Fruit fly (Drosophila melanogaster) whole organism, embryonic: Measurements from ENCODE around the gene Crz.

Experiments used
- Bgb ChIP-seq: fragments of 200-800 bp; sonication (Bioruptor generic); IDR thresholded peaks from 2 replicates; pipeline ENCODE4 v1.3.6; 2022; ENCODE audit warnings: missing biosample characterization, missing genetic modification characterization; ENCODE audit not compliant: partially characterized antibody
- CG10462 ChIP-seq: fragments of 200-800 bp; sonication (Bioruptor generic); optimal IDR thresholded peaks from 2 replicates; lab custom pipeline; 2016; ENCODE audit warnings: missing biosample characterization, missing genetic modification characterization
- CG10959 ChIP-seq: fragments of 200-800 bp; sonication (Bioruptor generic); IDR thresholded peaks from 2 replicates; pipeline ENCODE4 v1.3.6; 2022; ENCODE audit warnings: missing biosample characterization, missing genetic modification characterization
- CG12299 ChIP-seq: fragments of 200-800 bp; sonication (Bioruptor generic); optimal IDR thresholded peaks from 2 replicates; lab custom pipeline; 2018; ENCODE audit warnings: missing biosample characterization, mild to moderate bottlenecking, missing genetic modification characterization
- CG12744 ChIP-seq: fragments of 200-800 bp; sonication (Bioruptor generic); optimal IDR thresholded peaks from 2 replicates; lab custom pipeline; 2016; ENCODE audit warnings: missing biosample characterization, missing genetic modification characterization
- CG12769 ChIP-seq: fragments of 200-800 bp; sonication (Bioruptor generic); optimal IDR thresholded peaks from 2 replicates; lab custom pipeline; 2019; ENCODE audit warnings: missing biosample characterization, mild to moderate bottlenecking, missing genetic modification characterization, moderate library complexity
- CG13123 ChIP-seq: fragments of 200-800 bp; sonication (Bioruptor generic); optimal IDR thresholded peaks from 2 replicates; lab custom pipeline; 2016; ENCODE audit warnings: missing biosample characterization, missing genetic modification characterization
- CG15479 ChIP-seq: fragments of 200-800 bp; sonication (Bioruptor generic); optimal IDR thresholded peaks from 3 replicates; lab custom pipeline; 2019; ENCODE audit warnings: missing biosample characterization, mild to moderate bottlenecking, missing genetic modification characterization, moderate library complexity
- CG1602 ChIP-seq: fragments of 200-800 bp; sonication (Bioruptor generic); optimal IDR thresholded peaks from 3 replicates; lab custom pipeline; 2016; ENCODE audit warnings: missing biosample characterization, missing genetic modification characterization
- CG16779 ChIP-seq: fragments of 200-800 bp; sonication (Bioruptor generic); IDR thresholded peaks from 2 replicates; pipeline ENCODE4 v1.3.6; 2022; ENCODE audit warnings: missing biosample characterization, missing genetic modification characterization
- CG17359 ChIP-seq: fragments of 200-800 bp; sonication (Bioruptor generic); optimal IDR thresholded peaks from 3 replicates; lab custom pipeline; 2018; ENCODE audit warnings: missing biosample characterization, mild to moderate bottlenecking, missing genetic modification characterization, moderate library complexity
- CG18619 ChIP-seq: fragments of 200-800 bp; sonication (Bioruptor generic); optimal IDR thresholded peaks from 3 replicates; lab custom pipeline; 2017; ENCODE audit warnings: missing biosample characterization, mild to moderate bottlenecking, missing genetic modification characterization
- CG2875 ChIP-seq: fragments of 200-800 bp; sonication (Bioruptor generic); optimal IDR thresholded peaks from 2 replicates; lab custom pipeline; 2017; ENCODE audit warnings: missing biosample characterization, mild to moderate bottlenecking, missing genetic modification characterization, missing genetic modification reagents
- CG34224 ChIP-seq: fragments of 200-800 bp; sonication (Bioruptor generic); IDR thresholded peaks from 3 replicates; pipeline ENCODE4 v1.3.6; 2022; ENCODE audit warnings: missing biosample characterization, missing genetic modification characterization; ENCODE audit not compliant: partially characterized antibody
- CG4328 ChIP-seq: fragments of 200-800 bp; sonication (Bioruptor generic); optimal IDR thresholded peaks from 3 replicates; lab custom pipeline; 2017; ENCODE audit warnings: missing biosample characterization, missing genetic modification reagents, missing genetic modification characterization
- CG4404 ChIP-seq: fragments of 200-800 bp; sonication (Bioruptor generic); IDR thresholded peaks from 2 replicates; pipeline ENCODE4 v1.3.6; 2022; ENCODE audit warnings: missing biosample characterization, missing genetic modification characterization
- CG4424 ChIP-seq: fragments of 200-800 bp; sonication (Bioruptor generic); optimal IDR thresholded peaks from 3 replicates; lab custom pipeline; 2016; ENCODE audit warnings: missing biosample characterization, missing genetic modification characterization
- CG8924 ChIP-seq: fragments of 200-800 bp; optimal IDR thresholded peaks from 3 replicates; lab custom pipeline; 2019; ENCODE audit warnings: missing biosample characterization, mild to moderate bottlenecking, missing genetic modification characterization, moderate library complexity
- CG9215 ChIP-seq: fragments of 200-800 bp; sonication (Bioruptor generic); IDR thresholded peaks from 2 replicates; pipeline ENCODE4 v1.3.6; 2022; ENCODE audit warnings: missing biosample characterization, missing genetic modification characterization
- CG9609 ChIP-seq: fragments of 200-800 bp; sonication (Bioruptor generic); optimal IDR thresholded peaks from 3 replicates; lab custom pipeline; 2016; ENCODE audit warnings: missing biosample characterization, missing genetic modification characterization
- CG9932 ChIP-seq: fragments of 200-800 bp; sonication (Bioruptor generic); IDR thresholded peaks from 2 replicates; pipeline ENCODE4 v1.3.6; 2022; ENCODE audit warnings: missing biosample characterization, missing genetic modification characterization
- Chrac-16 ChIP-seq: fragments of 200-800 bp; sonication (Bioruptor generic); optimal IDR thresholded peaks from 3 replicates; lab custom pipeline; 2016; ENCODE audit warnings: missing biosample characterization, missing genetic modification characterization
- CkIIα-i1 ChIP-seq: fragments of 200-800 bp; sonication (Bioruptor generic); IDR thresholded peaks from 2 replicates; pipeline ENCODE4 v1.3.6; 2022; ENCODE audit warnings: missing biosample characterization, missing genetic modification characterization
- CrebB ChIP-seq: fragments of 200-800 bp; sonication (Bioruptor generic); optimal IDR thresholded peaks from 3 replicates; lab custom pipeline; 2018; ENCODE audit warnings: missing biosample characterization, mild to moderate bottlenecking, missing genetic modification characterization
- D19B ChIP-seq: fragments of 200-800 bp; sonication (Bioruptor generic); optimal IDR thresholded peaks from 2 replicates; lab custom pipeline; 2017; ENCODE audit warnings: missing biosample characterization, mild to moderate bottlenecking, missing genetic modification characterization
- Dad ChIP-seq: fragments of 200-800 bp; sonication (Bioruptor generic); optimal IDR thresholded peaks from 3 replicates; lab custom pipeline; 2016; ENCODE audit warnings: missing biosample characterization, missing genetic modification characterization
- Deaf1 ChIP-seq: fragments of 200-800 bp; optimal IDR thresholded peaks from 3 replicates; lab custom pipeline; 2019; ENCODE audit warnings: missing biosample characterization, mild to moderate bottlenecking, missing genetic modification characterization, moderate library complexity
- E2f2 ChIP-seq: fragments of 200-800 bp; sonication (Bioruptor generic); IDR thresholded peaks from 2 replicates; pipeline ENCODE4 v1.3.6; 2022; ENCODE audit warnings: missing biosample characterization, missing genetic modification characterization
- Gug ChIP-seq: fragments of 200-800 bp; sonication (Bioruptor generic); IDR thresholded peaks from 4 replicates; pipeline ENCODE4 v1.3.6; 2022; ENCODE audit warnings: missing biosample characterization, missing genetic modification characterization
- HLH4C ChIP-seq: fragments of 200-800 bp; sonication (Bioruptor generic); IDR thresholded peaks from 3 replicates; pipeline ENCODE4 v1.3.6; 2022; ENCODE audit warnings: missing biosample characterization, missing genetic modification characterization; ENCODE audit not compliant: partially characterized antibody
- Hand ChIP-seq: fragments of 200-800 bp; sonication (Bioruptor generic); optimal IDR thresholded peaks from 2 replicates; lab custom pipeline; 2017; ENCODE audit warnings: mild to moderate bottlenecking, missing biosample characterization, missing genetic modification reagents, missing genetic modification characterization
- Oli ChIP-seq: fragments of 200-800 bp; sonication (Bioruptor generic); optimal IDR thresholded peaks from 2 replicates; lab custom pipeline; 2018; ENCODE audit warnings: missing biosample characterization, mild to moderate bottlenecking, missing genetic modification characterization, moderate library complexity
- Sox102F ChIP-seq: fragments of 200-800 bp; sonication (Bioruptor generic); optimal IDR thresholded peaks from 2 replicates; lab custom pipeline; 2018; ENCODE audit warnings: missing biosample characterization, mild to moderate bottlenecking, missing genetic modification characterization, moderate library complexity
- Tbp ChIP-seq: fragments of >200 bp; optimal IDR thresholded peaks from 2 replicates; lab custom pipeline; 2018; ENCODE audit warnings: missing biosample characterization, missing genetic modification characterization
- Usf ChIP-seq: fragments of 200-800 bp; sonication (Bioruptor generic); optimal IDR thresholded peaks from 2 replicates; lab custom pipeline; 2017; ENCODE audit warnings: missing genotype, missing biosample characterization, missing genetic modification characterization
- ash1 ChIP-seq: fragments of 200-800 bp; sonication (Bioruptor generic); optimal IDR thresholded peaks from 2 replicates; lab custom pipeline; 2018; ENCODE audit warnings: missing biosample characterization, mild to moderate bottlenecking, missing genetic modification characterization
- chinmo ChIP-seq: fragments of 200-800 bp; sonication (Bioruptor generic); IDR thresholded peaks from 4 replicates; pipeline ENCODE4 v1.3.6; 2022; ENCODE audit warnings: missing biosample characterization, missing genetic modification characterization; ENCODE audit not compliant: partially characterized antibody
- croc ChIP-seq: fragments of 200-800 bp; sonication (Bioruptor generic); conservative IDR thresholded peaks from 3 replicates; pipeline ENCODE4 v1.3.6; 2022; ENCODE audit warnings: missing biosample characterization, missing genetic modification characterization
- crp ChIP-seq, 2 experiments: fragments of 200-800 bp; sonication (Bioruptor generic); optimal IDR thresholded peaks; 2 replicates in 1 of 2; 3 replicates in 1 of 2; lab custom pipeline; 2017; ENCODE audit warnings: missing biosample characterization in 2 of 2, missing genetic modification characterization in 2 of 2, mild to moderate bottlenecking in 1 of 2, moderate library complexity in 1 of 2
- danr ChIP-seq: fragments of 200-800 bp; sonication (Bioruptor generic); IDR thresholded peaks from 2 replicates; pipeline ENCODE4 v1.3.6; 2022; ENCODE audit warnings: missing biosample characterization, missing genetic modification characterization
- exex ChIP-seq: fragments of 200-800 bp; sonication (Bioruptor generic); optimal IDR thresholded peaks from 4 replicates; lab custom pipeline; 2018; ENCODE audit warnings: missing biosample characterization, mild to moderate bottlenecking, missing genetic modification characterization, moderate library complexity
- fd3F ChIP-seq: fragments of 200-800 bp; sonication (Bioruptor generic); optimal IDR thresholded peaks from 2 replicates; lab custom pipeline; 2018; ENCODE audit warnings: missing biosample characterization, mild to moderate bottlenecking, missing genetic modification characterization, moderate library complexity
- gsb-n ChIP-seq: fragments of 200-800 bp; sonication (Bioruptor generic); optimal IDR thresholded peaks from 3 replicates; lab custom pipeline; 2018; ENCODE audit warnings: missing biosample characterization, mild to moderate bottlenecking, missing genetic modification characterization
- nom ChIP-seq: fragments of 200-800 bp; sonication (Bioruptor generic); optimal IDR thresholded peaks from 2 replicates; lab custom pipeline; 2017; ENCODE audit warnings: missing biosample characterization, missing genetic modification characterization, mild to moderate bottlenecking, moderate library complexity, missing genetic modification reagents
- oc ChIP-seq: fragments of 200-800 bp; sonication (Bioruptor generic); optimal IDR thresholded peaks from 2 replicates; lab custom pipeline; 2018; ENCODE audit warnings: missing biosample characterization, mild to moderate bottlenecking, missing genetic modification characterization, moderate library complexity
- pros ChIP-seq: fragments of 200-800 bp; sonication (Bioruptor generic); optimal IDR thresholded peaks from 3 replicates; lab custom pipeline; 2019; ENCODE audit warnings: missing biosample characterization, mild to moderate bottlenecking, missing genetic modification characterization, moderate library complexity
- tap ChIP-seq: fragments of 200-800 bp; optimal IDR thresholded peaks from 3 replicates; lab custom pipeline; 2019; ENCODE audit warnings: missing biosample characterization, mild to moderate bottlenecking, missing genetic modification characterization, moderate library complexity
- z ChIP-seq: fragments of 200-800 bp; sonication (Bioruptor generic); IDR thresholded peaks from 3 replicates; pipeline ENCODE4 v1.3.6; 2022; ENCODE audit warnings: missing biosample characterization, missing genetic modification characterization
- zen2 ChIP-seq: fragments of 200-800 bp; sonication (Bioruptor generic); IDR thresholded peaks from 3 replicates; pipeline ENCODE4 v1.3.6; 2022; ENCODE audit warnings: missing biosample characterization, missing genetic modification characterization; ENCODE audit not compliant: partially characterized antibody

The Crz gene

DNA sequence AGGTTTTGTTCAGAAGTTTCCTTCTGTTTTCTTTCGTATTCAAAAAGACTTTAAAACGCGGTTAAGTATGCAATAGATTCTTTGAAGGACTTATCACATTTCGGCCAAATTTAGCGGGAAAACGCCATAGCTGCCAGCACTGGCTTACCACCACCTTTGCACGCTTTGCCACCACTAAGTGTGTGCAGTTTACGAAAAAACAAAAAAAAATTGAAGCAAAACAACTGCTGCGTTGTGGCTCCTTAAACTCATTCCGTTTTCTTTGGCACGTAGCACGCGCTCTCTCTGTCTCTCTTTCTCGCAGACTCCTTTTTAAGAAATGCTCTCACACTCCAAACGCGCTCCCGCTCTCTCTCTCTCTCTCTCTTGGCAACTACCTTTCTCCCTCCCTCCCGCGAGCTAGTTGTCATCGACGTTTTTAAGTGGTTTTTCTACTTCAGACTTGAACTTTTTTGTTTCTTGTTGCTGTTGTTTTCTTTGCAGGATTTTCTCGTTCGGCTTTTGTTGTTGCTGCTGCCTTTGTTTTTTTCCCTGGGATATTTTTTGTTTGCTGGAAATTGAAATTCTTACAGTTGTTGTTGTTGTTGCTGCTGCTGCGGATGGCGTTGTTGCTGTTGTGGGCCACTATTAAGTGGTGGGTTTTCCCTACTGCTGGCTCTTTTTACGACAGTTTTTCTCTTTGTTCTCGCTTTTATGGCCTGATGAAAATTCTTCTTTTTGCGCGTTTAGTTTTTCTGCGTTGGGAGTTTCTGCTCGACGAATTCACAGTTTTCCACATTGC, 35.9 kb upstream of the Crz start (continued):
- TF ChIP-seq chinmo (GFP tag; lab: Robert Waterston, UW) (0 out of 4 replicates have a peak, but pooled peaks have one; percentile 59), croc (GFP tag; lab: Robert Waterston, UW) (no peak), tap (tag; lab: Kevin White, UChicago) (no peak), Chrac-16 (GFP tag; lab: Kevin White, UChicago) (no peak), CG13123 (no peak), CG4404 (GFP tag; lab: Robert Waterston, UW) (0 out of 2 replicates have a peak, but pooled peaks have one; percentile 10), CG2875 (GFP tag; lab: Kevin White, UChicago) (no peak), Hand (no peak), CG1602 (GFP tag; lab: Kevin White, UChicago) (no peak), Tbp (GFP tag; lab: Kevin White, UChicago) (peak; percentile 59), Sox102F (peak; percentile 3), CrebB (no peak), danr (GFP tag; lab: Robert Waterston, UW) (no peak), CG4328 (no peak), gsb-n (tag; lab: Kevin White, UChicago) (no peak), nom (peak; percentile 95), fd3F (no peak), Deaf1 (tag; lab: Kevin White, UChicago) (peak; percentile 4), CG10959 (GFP tag; lab: Robert Waterston, UW) (no peak), Dad (GFP tag; lab: Kevin White, UChicago) (no peak), CG4424 (GFP tag; lab: Kevin White, UChicago) (no peak), CG9215 (GFP tag; lab: Robert Waterston, UW) (no peak), Oli (no peak), CG15479 (GFP tag; lab: Kevin White, UChicago) (peak; percentile 23), Bgb (no peak), oc (tag; lab: Kevin White, UChicago) (no peak), CG12299 (tag; lab: Kevin White, UChicago) (no peak), E2f2 (GFP tag; lab: Robert Waterston, UW) (no peak), CG12769 (no peak), CG34224 (no peak), HLH4C (GFP tag; lab: Robert Waterston, UW) (no peak), crp (GFP tag; optimal IDR thresholded peaks at IDR 0.05; lab: Kevin White, UChicago) (no peak), pros (GFP tag; lab: Kevin White, UChicago) (peak; percentile 100), CG16779 (GFP tag; lab: Robert Waterston, UW) (no peak), CG9932 (GFP tag; lab: Robert Waterston, UW) (peak; percentile 19; the same call in 1 of the 2 replicates), CG9609 (GFP tag; lab: Kevin White, UChicago) (peak; percentile 15), D19B (GFP tag; lab: Kevin White, UChicago) (no peak), CG10462 (no peak), Gug (GFP tag; lab: Robert Waterston, UW) (no peak), CG17359 (tag; lab: Kevin White, UChicago) (no peak), exex (no peak), z (peak; percentile 79; the same call in 2 of the 3 replicates), CG18619 (GFP tag; lab: Kevin White, UChicago) (no peak), CG12744 (no peak), zen2 (GFP tag; lab: Robert Waterston, UW) (no peak), CG8924 (tag; lab: Kevin White, UChicago) (no peak), Usf (GFP tag; lab: Kevin White, UChicago) (no peak), ash1 (GFP tag; lab: Kevin White, UChicago) (no peak), CkIIα-i1 (GFP tag; lab: Robert Waterston, UW) (no peak)
